Fruit fly (Drosophila melanogaster): Measurements from ENCODE around the gene Iyd.

Iyd gene

DNA sequence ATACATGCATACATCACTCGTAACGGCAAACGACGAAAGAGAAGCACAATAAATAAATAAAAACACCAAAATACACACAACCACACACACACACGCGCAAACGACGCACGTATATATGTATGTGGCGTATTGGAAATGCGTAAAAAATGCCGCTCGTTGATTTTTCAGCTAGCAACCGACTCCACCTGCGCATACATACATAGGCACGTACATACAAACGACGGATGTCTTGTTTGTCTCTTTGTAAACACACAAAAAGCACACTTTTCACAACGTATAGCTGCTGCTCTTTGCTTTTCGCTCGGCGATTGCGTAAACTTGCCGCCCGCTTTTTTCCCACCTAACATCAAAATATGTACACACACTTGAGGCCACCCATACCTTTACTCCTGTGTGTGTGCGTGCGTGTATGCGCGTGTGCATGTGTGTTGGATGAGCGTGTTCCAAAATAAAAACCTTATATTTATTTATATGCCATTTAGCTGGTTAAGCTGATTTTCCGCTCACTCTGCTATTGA lies 23.9 kb upstream of the Iyd start:
- no peak for TF ChIP-seq CG17801 (GFP tag; optimal IDR thresholded peaks at IDR 0.05; ENCODE audit: partially characterized antibody)

DNA sequence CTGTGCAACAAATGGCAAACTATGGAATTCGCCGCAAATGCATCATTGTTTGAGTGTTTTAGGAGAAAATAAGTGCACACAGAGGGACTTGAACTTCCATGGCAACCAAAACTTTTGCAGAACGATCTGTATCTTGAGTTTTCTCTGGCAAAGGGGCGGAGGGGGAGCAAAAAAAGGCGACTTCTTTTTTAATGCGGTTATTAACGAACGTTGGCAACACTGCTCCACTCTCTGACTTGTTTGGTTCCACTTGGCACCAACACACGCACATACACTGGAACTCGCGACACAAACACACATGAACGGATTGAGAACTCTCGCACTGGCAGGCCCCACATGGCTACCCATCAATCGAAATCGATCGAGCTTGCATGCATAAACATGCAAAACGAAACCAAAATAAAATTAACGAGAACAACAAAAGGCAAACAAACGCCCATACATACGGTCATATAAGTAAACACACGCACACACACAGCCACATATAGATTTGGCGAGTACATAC lies 23.4 kb upstream of the Iyd start:
- TF ChIP-seq CG17801 (GFP tag; optimal IDR thresholded peaks at IDR 0.05; ENCODE audit: partially characterized antibody), result no peak

DNA sequence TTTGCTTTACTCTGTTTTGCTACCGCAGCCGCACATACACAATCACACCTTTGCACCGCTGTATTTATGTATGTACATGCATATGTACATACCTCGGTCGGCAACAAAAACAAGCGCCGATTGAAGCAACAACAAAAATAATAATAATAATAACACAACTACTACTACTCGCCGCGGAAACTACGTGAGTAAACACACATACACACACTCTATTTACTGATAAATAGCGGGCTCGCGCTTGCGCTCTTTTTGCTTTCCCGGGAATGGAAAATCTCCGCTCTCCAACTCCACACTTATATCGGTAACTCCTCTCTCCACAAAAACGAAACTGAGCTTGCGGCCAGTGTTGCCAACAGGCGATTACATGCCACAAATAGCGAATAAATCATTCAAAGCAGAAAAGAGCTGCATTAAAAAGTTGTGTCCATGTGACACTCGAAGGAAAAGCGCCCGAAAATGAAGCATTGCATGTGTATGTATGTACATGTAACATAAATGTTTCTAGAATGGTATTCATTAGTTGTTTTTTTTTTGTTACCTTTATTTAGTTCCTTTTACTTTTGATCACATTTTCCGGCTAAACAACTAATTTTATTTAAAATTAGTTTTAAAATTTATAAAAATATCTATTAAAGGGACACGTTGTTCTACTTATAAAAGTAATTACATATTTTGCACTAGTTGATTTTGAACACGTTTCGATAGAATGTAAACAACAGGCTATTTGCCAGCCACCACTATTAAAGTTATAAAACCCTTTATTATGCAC lies 22.8 kb upstream of the Iyd start:
- TF ChIP-seq CG17801 (GFP tag; optimal IDR thresholded peaks at IDR 0.05; ENCODE audit: partially characterized antibody), result no peak

DNA sequence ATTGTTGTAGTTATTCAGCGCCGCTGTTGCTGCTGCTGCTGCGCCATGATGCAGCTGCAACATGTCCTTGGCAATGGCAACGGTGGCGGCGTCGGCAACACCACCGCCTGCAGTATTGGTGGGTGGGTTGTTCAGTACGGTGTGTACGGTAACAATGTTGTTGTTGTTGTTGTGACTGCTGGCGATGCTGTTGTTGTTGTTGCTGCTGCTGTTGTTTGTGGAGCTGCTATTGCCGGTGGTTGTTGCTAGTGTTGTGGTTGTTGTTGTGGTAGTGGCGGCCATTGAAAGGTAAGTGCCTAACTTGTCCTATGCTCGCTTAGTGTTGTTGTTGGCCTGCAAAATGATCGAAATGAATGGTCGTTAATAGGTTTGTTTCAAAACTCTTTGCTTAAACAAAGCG lies 21.7 kb upstream of the Iyd start:
- no peak for TF ChIP-seq CG17801 (GFP tag; optimal IDR thresholded peaks at IDR 0.05; ENCODE audit: partially characterized antibody)

DNA sequence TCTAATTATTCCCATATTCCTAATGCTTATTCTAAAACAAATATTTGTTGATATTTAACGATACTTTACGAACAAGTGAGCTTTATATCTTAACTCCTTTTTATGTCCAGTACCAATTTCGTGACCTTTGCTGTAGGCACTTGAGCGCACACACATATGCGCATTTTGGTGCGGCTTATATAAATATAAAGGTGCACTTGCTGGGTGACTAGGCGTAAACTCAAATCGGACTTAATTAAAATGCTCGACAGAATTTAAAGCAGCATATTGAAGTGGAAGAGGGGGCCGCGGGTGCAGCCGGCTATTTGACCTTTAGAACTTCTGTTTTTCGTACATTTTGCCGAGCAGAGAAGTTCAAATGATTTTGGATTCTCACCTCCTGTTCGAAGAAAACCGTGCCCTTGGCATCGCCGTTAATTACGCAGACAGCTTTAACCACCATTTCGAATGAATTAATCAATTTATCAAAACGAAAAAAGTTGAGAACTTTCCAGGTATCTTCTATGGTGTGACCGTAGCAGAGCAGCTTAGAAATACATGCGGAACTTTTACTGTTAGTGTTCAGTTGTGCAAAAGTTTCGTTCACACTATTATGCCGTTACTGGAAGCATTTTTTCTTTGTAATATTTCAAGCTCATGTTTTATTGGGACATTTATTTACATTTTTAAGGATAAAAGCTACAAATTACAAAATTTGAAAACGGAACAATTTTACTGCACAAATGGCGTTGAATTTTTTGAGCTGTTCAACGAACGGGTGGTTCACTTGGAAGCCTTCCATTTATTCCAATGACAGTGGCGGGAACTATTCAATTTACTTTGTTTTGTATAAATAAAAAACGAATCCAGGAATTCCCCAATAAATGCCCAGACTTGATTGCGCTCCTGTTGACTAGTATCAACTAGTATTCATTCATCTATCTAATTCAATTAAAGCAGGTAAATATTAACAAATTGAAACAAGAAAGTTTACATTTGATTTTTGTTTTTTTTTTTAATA lies 17.5 kb upstream of the Iyd start, which contains the start of gene Sod1:
Gene Sod1, minus strand, starts transcription at position 543 of the 1,000 bp plus-strand sequence.
- peak; percentile 76 for TF ChIP-seq CG17801 (GFP tag; optimal IDR thresholded peaks at IDR 0.05; ENCODE audit: partially characterized antibody)

DNA sequence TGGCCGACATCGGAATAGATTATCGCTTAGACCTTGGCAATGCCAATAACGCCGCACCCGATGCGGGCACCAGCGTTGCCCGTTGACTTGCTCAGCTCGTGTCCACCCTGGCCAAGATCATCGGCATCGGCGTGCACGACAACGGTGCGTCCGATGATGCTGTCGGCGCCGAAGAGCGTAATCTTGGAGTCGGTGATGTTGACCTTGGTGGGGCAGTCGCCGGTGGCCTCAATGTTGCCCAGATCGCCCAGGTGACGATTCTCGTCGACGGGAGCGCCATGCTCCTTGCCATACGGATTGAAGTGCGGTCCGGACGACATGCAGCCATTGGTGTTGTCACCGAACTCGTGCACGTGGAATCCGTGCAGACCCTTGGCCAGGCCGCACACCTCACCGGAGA lies 16.4 kb upstream of the Iyd start:
- no peak for TF ChIP-seq CG17801 (GFP tag; optimal IDR thresholded peaks at IDR 0.05; ENCODE audit: partially characterized antibody)

DNA sequence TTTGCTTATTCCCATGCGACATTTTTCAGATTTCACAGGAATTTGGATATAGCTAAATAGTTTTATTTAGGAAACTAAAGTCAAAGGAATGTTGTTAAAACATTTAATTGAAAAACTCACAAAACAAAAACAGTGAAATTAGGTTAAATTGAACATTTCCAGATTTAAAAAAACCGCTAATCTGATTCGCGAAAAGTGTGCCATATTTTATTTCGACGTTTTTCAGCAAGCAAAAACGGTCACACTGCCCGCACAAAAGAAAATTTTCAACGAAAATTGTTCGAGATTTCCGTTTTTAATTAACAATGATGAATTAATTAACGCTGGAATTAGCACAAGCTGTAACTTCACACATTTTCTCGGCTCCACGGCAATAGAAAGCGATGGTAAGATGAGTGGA lies 13.4 kb upstream of the Iyd start, which contains the start of the genes CG34012 and emei:
Gene CG34012, minus strand, starts transcription at position 52 of the 400 bp plus-strand sequence.
Gene emei, plus strand, starts transcription at position 237 of the 400 bp plus-strand sequence.
- no peak for TF ChIP-seq CG17801 (GFP tag; optimal IDR thresholded peaks at IDR 0.05; ENCODE audit: partially characterized antibody)

DNA sequence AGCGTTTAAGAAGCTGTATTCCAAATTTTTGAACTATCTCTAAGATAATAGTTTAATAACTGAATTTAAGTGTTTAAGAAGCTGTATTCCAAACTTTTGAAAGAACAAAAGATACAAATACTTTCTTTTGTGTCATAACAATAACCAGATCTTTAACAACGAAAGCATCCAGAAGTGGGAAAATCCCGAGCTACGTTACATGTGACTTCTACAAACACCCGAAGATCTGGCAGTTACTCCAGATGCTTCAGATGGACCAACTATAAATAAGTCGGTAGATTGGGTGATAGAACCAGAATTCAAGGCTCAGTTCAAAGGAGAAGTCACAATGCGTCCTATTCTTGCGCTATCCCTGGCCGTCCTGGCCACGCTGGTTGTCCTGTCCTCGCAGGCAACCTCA lies 11.9 kb upstream of the Iyd start, which contains the start of gene CG12522:
Gene CG12522, plus strand, starts transcription at position 301 of the 400 bp plus-strand sequence.
- TF ChIP-seq CG17801 (GFP tag; optimal IDR thresholded peaks at IDR 0.05; ENCODE audit: partially characterized antibody), result no peak

DNA sequence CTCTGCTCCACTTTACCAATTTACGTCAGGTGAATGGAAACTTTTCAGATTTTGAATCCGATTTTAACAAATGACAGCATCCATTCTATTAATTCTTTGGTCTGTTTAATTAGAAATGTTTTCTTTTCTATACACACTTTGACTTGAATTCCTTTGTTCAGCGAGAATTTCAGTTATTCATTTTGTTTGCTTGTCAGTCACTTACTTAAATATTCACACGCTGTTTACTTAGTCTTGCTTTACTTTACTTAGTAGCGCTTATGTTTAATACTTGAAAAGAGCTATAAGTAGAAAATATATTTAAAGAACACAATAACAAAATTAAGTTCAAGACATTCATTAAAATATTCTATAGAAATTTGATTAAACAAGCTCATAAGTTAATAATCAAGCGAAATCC lies 11.4 kb upstream of the Iyd start, which contains the start of gene CG32073:
Gene CG32073, minus strand, starts transcription at position 151 of the 400 bp plus-strand sequence.
- no peak for TF ChIP-seq CG17801 (GFP tag; optimal IDR thresholded peaks at IDR 0.05; ENCODE audit: partially characterized antibody)

DNA sequence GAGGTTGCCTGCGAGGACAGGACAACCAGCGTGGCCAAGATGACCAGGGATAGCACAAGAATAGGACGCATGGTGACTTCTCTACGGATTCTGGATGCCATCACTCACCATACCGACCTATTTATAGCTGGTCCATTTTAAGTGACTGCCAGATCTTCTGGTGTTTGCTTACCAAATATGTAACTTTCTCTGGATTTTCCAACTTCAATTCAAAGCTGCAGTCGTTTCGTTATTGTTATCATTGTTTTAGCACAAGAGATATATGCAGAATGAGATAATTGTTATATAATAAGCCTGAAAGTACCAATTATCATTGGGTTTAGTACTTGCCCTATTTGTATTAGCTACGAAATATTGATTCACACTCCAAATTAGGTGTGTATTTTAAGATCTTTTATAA lies 7.7 kb upstream of the Iyd start, which contains the start of gene CG32071:
Gene CG32071, minus strand, starts transcription at position 101 of the 400 bp plus-strand sequence.
- no peak for TF ChIP-seq CG17801 (GFP tag; optimal IDR thresholded peaks at IDR 0.05; ENCODE audit: partially characterized antibody)

DNA sequence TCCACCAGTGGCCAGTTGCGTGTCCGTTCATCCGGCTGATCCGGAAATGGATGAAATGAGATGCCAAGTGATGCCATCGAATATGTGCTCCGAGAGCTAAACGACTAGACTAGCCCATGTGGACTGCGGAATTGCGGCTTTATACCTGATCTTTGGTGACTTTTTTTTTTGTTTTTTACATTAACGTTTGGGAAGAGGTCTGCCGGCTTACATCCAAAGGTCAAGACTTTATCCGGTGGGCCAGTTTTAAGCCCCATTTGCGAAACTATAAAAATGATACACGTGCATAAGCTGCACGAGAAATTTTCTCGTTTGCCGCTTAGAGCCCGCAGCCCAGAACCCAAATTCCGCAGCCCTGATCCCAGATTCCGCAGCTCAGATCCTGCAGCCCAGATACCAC lies 6.9 kb upstream of the Iyd start, which contains the start of gene Elo68alpha:
Gene Elo68alpha, minus strand, starts transcription at position 101 of the 400 bp plus-strand sequence.
- no peak for TF ChIP-seq CG17801 (GFP tag; optimal IDR thresholded peaks at IDR 0.05; ENCODE audit: partially characterized antibody)

DNA sequence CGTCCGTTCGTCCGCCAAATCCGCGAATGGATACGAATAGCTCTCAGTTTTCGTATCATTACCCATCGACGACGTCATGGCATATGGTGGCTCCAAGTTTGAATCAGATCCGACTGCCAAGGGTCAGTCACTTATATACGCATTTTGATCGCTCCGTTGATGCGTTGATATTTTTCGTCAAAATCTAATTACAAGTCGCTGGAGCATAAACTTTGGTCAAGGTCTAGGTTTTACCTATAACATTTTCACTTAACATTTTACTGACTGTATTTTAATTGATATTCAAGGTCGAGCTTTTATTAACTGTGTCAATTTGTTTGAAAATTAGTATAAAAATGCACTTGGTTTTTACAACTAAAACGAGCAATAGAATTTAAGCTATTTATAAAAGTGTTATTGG lies 5.6 kb upstream of the Iyd start, which contains the start of gene Elo68beta:
Gene Elo68beta, minus strand, starts transcription at position 101 of the 400 bp plus-strand sequence.
- TF ChIP-seq CG17801 (GFP tag; optimal IDR thresholded peaks at IDR 0.05; ENCODE audit: partially characterized antibody), result no peak

DNA sequence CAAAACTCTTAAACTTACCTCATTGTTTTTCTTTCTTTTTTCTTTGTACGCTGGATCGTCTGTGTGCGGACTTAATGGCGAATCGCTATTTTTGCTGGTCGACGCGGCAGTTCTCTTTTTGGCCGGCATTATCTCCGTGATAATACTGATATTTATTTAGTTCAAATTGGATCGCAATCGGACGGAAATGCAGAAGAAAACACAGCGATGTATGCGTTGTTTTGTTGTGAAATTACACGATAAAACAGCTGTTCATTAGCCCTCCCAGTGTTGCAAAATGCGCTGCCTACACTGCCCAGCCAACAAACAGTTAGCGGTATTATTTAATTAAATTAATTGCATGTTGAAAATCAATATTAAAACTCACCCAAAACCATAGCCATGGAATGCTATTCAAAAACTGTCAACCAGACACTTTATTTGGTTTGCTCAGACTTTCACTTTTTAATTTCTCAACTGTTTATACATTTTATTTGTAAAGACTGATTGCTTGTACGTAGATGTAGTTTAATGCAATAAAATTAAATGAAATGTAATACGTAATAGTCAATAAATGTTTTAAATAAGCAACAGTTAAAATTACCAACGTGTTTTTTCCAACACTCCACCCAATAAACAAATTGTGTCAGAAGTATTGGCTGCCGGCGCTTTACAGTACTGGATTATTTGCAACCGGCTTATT lies 2.1 kb upstream of the Iyd start, which contains the start of the genes Irbp18 and APP-BP1:
Gene Irbp18, minus strand, starts transcription at position 205 of the 682 bp plus-strand sequence.
Gene APP-BP1, plus strand, starts transcription at position 431 of the 682 bp plus-strand sequence.
- TF ChIP-seq CG17801 (GFP tag; optimal IDR thresholded peaks at IDR 0.05; ENCODE audit: partially characterized antibody), result peak; percentile 91

DNA sequence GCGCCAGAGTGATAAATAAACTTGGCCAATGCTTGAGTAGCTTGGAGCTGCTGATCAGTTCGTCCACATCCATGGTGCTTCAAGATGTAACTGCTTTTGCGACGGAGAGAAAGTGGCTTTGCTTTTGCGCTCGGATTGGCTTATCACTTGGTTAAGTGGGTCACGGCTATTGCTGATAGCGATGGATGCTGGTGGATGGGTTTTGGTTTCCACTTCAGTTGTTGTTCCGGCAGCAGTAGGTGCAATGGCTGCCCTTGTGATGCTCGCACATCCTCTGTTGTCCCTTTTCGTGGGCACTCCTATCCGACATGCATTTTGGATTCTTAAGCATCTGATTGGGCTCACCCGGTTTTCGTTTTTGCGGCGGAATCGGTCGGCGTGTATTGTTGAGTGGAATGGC lies 1.8 kb downstream of the Iyd start:
- TF ChIP-seq CG17801 (GFP tag; optimal IDR thresholded peaks at IDR 0.05; ENCODE audit: partially characterized antibody), result no peak

Measured in ovary, adult (tissue).